Worm (Caenorhabditis elegans): ENCODE data around the gene D2007.1.

D2007.1 gene

ce11 chrIII:8130177-8130902 is 24.9 kb upstream of the D2007.1 start, which contains the start of the genes rpl-21 and C14B9.10 (continued):
- TF ChIP-seq F33H1.4 (GFP tag; IDR thresholded peaks at IDR 0.05) (peak; percentile 98), tlf-1 (GFP tag; optimal IDR thresholded peaks at IDR 0.05) (peak; percentile 82), ztf-22 (GFP tag; optimal IDR thresholded peaks at IDR 0.05) (no peak), repo-1 (tag; optimal IDR thresholded peaks at IDR 0.05) (no peak), unc-130 (GFP tag; optimal IDR thresholded peaks at IDR 0.05) (peak; percentile 34), ztf-26 (tag; optimal IDR thresholded peaks at IDR 0.05) (no peak), C17E4.6 (GFP tag; IDR thresholded peaks at IDR 0.05) (peak; percentile 25; the same call in 1 of the 2 replicates), Y53G8AR.9 (GFP tag; conservative IDR thresholded peaks at IDR 0.05) (peak; percentile 52; the same call in 1 of the 2 replicates), ceh-58 (GFP tag; IDR thresholded peaks at IDR 0.05) (no peak), snpc-3.4 (tag; optimal IDR thresholded peaks at IDR 0.05) (peak; percentile 89), rpc-1 (optimal IDR thresholded peaks at IDR 0.05) (no peak), rpc-1 (tag; optimal IDR thresholded peaks at IDR 0.05) (no peak), athp-1 (tag; optimal IDR thresholded peaks at IDR 0.05) (peak; percentile 35), lin-26 (GFP tag; IDR thresholded peaks at IDR 0.05) (no peak), rcor-1 (GFP tag; IDR thresholded peaks at IDR 0.05) (peak; percentile 76), ztf-3 (GFP tag; optimal IDR thresholded peaks at IDR 0.05) (no peak), T07F8.4 (tag; optimal IDR thresholded peaks at IDR 0.05) (no peak), nfya-1 (tag; optimal IDR thresholded peaks at IDR 0.05; ENCODE audit: borderline replicate concordance, insufficient read depth) (no peak), dox-1 (GFP tag; IDR thresholded peaks at IDR 0.05) (peak; percentile 80), egrh-3 (GFP tag; IDR thresholded peaks at IDR 0.05) (no peak), madf-3 (GFP tag; IDR thresholded peaks at IDR 0.05) (peak; percentile 89), B0019.2 (GFP tag; conservative IDR thresholded peaks at IDR 0.05) (0 out of 2 replicates have a peak, but pooled peaks have one; percentile 4), mes-4 (tag; optimal IDR thresholded peaks at IDR 0.05) (peak; percentile 2), pbrm-1 (GFP tag; IDR thresholded peaks at IDR 0.05) (peak; percentile 89), snpc-1.3 (tag; optimal IDR thresholded peaks at IDR 0.05; ENCODE audit: insufficient read depth) (peak; percentile 93), ztf-28 (GFP tag; IDR thresholded peaks at IDR 0.05) (0 out of 2 replicates have a peak, but pooled peaks have one; percentile 22), hmg-20 (GFP tag; IDR thresholded peaks at IDR 0.05) (no peak), B0261.1 (tag; optimal IDR thresholded peaks at IDR 0.05) (peak; percentile 3), B0336.3 (GFP tag; IDR thresholded peaks at IDR 0.05) (peak; percentile 63), tbp1 (GFP tag; optimal IDR thresholded peaks at IDR 0.05) (peak; percentile 71), C06A6.2 (GFP tag; conservative IDR thresholded peaks at IDR 0.05) (no peak), nhr-179 (tag; optimal IDR thresholded peaks at IDR 0.05) (no peak), ceh-79 (tag; optimal IDR thresholded peaks at IDR 0.05) (no peak), lir-1 (GFP tag; conservative IDR thresholded peaks at IDR 0.05) (peak; percentile 20; the same call in 1 of the 2 replicates), snpc-1.1 (tag; optimal IDR thresholded peaks at IDR 0.05; ENCODE audit: insufficient read depth) (peak; percentile 60), mcd-1 (GFP tag; IDR thresholded peaks at IDR 0.05) (peak; percentile 80), dpl-1 (GFP tag; optimal IDR thresholded peaks at IDR 0.05) (peak; percentile 30), Y56A3A.18 (GFP tag; IDR thresholded peaks at IDR 0.05) (no peak), ceh-27 (GFP tag; optimal IDR thresholded peaks at IDR 0.05) (peak; percentile 79), lag-1 (GFP tag; IDR thresholded peaks at IDR 0.05) (no peak), ztf-18 (tag; optimal IDR thresholded peaks at IDR 0.05) (peak; percentile 55), F57C9.4 (tag; optimal IDR thresholded peaks at IDR 0.05) (no peak), hsf-1 (GFP tag; IDR thresholded peaks at IDR 0.05) (peak; percentile 19; the same call in 1 of the 2 replicates), him-1 (tag; optimal IDR thresholded peaks at IDR 0.05) (peak; percentile 65), snpc-4 (GFP tag; optimal IDR thresholded peaks at IDR 0.05) (peak; percentile 48), snpc-4 (tag; optimal IDR thresholded peaks at IDR 0.05) (peak; percentile 36 to 77 (median 60)), D2030.7 (GFP tag; IDR thresholded peaks at IDR 0.05) (peak; percentile 78), madf-6 (GFP tag; IDR thresholded peaks at IDR 0.05) (peak; percentile 92)
